Fruit fly (Drosophila melanogaster) Kc167 (cell line): ENCODE data around the gene CG32459.

Experiments used
- Myc ChIP-seq: fragments of >200 bp; optimal IDR thresholded peaks from 2 replicates; lab custom pipeline; 2017; ENCODE audit warnings: missing external identifiers
- h ChIP-seq: fragments of >200 bp; optimal IDR thresholded peaks from 3 replicates; lab custom pipeline; 2018; ENCODE audit warnings: missing external identifiers
- psq ChIP-seq: fragments of >200 bp; optimal IDR thresholded peaks from 2 replicates; lab custom pipeline; 2017; ENCODE audit warnings: missing external identifiers

dm6 chr3L:22865061-22865418 is 9.2 kb upstream of the CG32459 start:
- TF ChIP-seq h, result no peak
- no peak for TF ChIP-seq psq (lab: Kevin White, UChicago)
- TF ChIP-seq Myc, result no peak
